Fruit fly (Drosophila melanogaster): ENCODE data around the gene CG33339.

CG33339 gene

DNA sequence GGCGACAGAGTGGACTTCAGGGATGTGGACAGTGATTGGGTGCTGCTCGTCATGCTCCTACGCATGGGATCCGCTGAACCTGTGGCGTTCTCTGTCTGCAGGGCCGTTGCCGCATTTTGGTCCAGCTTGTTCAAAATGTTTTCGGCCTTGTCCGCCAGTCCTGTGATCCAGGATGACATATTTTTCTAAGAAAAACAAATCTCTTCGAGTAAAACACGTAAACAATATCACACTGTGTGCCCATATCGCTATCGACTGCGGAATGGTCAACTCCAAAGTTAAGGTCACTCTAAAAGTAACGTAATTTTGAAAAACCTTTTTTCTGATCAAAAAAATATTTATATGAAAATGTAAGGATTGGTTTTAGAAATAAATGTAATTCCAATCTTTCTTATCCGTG is 3.9 kb upstream of the CG33339 start, which contains the start of gene Golgin84 (continued):
- TF ChIP-seq CG4404 (GFP tag; IDR thresholded peaks at IDR 0.05) (no peak), CG9437 (GFP tag; optimal IDR thresholded peaks at IDR 0.05) (peak; percentile 89), Scr (GFP tag; IDR thresholded peaks at IDR 0.05; ENCODE audit: partially characterized antibody) (no peak), CG9727 (GFP tag; optimal IDR thresholded peaks at IDR 0.05) (no peak), slou (GFP tag; optimal IDR thresholded peaks at IDR 0.05) (no peak), Dp (GFP tag; optimal IDR thresholded peaks at IDR 0.05) (peak; percentile 21), Optix (GFP tag; IDR thresholded peaks at IDR 0.05) (no peak), CG13287 (GFP tag; IDR thresholded peaks at IDR 0.05; ENCODE audit: partially characterized antibody) (peak; percentile 16; the same call in 1 of the 2 replicates), Ets97D (GFP tag; optimal IDR thresholded peaks at IDR 0.05) (peak; percentile 16), prd (optimal IDR thresholded peaks at IDR 0.05) (no peak), prd (GFP tag; IDR thresholded peaks at IDR 0.05) (no peak), CG1602 (GFP tag; optimal IDR thresholded peaks at IDR 0.05) (no peak), CG9932 (GFP tag; IDR thresholded peaks at IDR 0.05) (no peak), CG10431 (GFP tag; optimal IDR thresholded peaks at IDR 0.05) (no peak), CG15514 (GFP tag; optimal IDR thresholded peaks at IDR 0.05) (no peak), row (GFP tag; IDR thresholded peaks at IDR 0.05) (no peak), CG3995 (GFP tag; optimal IDR thresholded peaks at IDR 0.05) (peak; percentile 24), trem (tag; optimal IDR thresholded peaks at IDR 0.05) (peak; percentile 10), CG1603 (tag; optimal IDR thresholded peaks at IDR 0.05) (no peak), Hr3 (GFP tag; optimal IDR thresholded peaks at IDR 0.05) (no peak), odd (GFP tag; optimal IDR thresholded peaks at IDR 0.05) (no peak), gfzf (GFP tag; optimal IDR thresholded peaks at IDR 0.05) (peak; percentile 71), bsh (GFP tag; optimal IDR thresholded peaks at IDR 0.05) (no peak), Doc2 (GFP tag; IDR thresholded peaks at IDR 0.05) (no peak), H15 (GFP tag; IDR thresholded peaks at IDR 0.05) (no peak), CG13894 (tag; optimal IDR thresholded peaks at IDR 0.05) (no peak), CG15696 (tag; optimal IDR thresholded peaks at IDR 0.05) (no peak), MBD-R2 (GFP tag; IDR thresholded peaks at IDR 0.05) (peak; percentile 47), CG2202 (tag; optimal IDR thresholded peaks at IDR 0.05) (no peak), CG13296 (GFP tag; optimal IDR thresholded peaks at IDR 0.05) (no peak), CG8281 (tag; optimal IDR thresholded peaks at IDR 0.05) (no peak), unpg (GFP tag; optimal IDR thresholded peaks at IDR 0.05) (no peak), shn (GFP tag; optimal IDR thresholded peaks at IDR 0.05) (no peak), HLHmδ (GFP tag; optimal IDR thresholded peaks at IDR 0.05) (no peak), CG7786 (GFP tag; optimal IDR thresholded peaks at IDR 0.05) (no peak), en (GFP tag; optimal IDR thresholded peaks at IDR 0.05) (no peak), hth (optimal IDR thresholded peaks at IDR 0.05) (no peak), CG8089 (GFP tag; optimal IDR thresholded peaks at IDR 0.05) (no peak), BEAF-32 (GFP tag; optimal IDR thresholded peaks at IDR 0.05) (peak; percentile 16), CG18619 (GFP tag; optimal IDR thresholded peaks at IDR 0.05) (no peak), Lhr (GFP tag; optimal IDR thresholded peaks at IDR 0.05) (no peak), CG18262 (tag; optimal IDR thresholded peaks at IDR 0.05) (no peak), CG8290 (GFP tag; optimal IDR thresholded peaks at IDR 0.05) (no peak), CG8290 (tag; optimal IDR thresholded peaks at IDR 0.05) (no peak), pzg (GFP tag; optimal IDR thresholded peaks at IDR 0.05) (peak; percentile 36), eyg (GFP tag; optimal IDR thresholded peaks at IDR 0.05) (no peak), ap (GFP tag; IDR thresholded peaks at IDR 0.05) (no peak), mld (GFP tag; IDR thresholded peaks at IDR 0.05; ENCODE audit: partially characterized antibody) (no peak)

Data from whole organism, embryonic.